Fruit fly (Drosophila melanogaster): ENCODE measurements around the gene CG31446.

CG31446 gene

dm6 chr3R:15651770-15652410 is 41.0 kb upstream of the CG31446 start (continued):
- 0 out of 2 replicates have a peak, but pooled peaks have one; percentile 25 for TF ChIP-seq gt (GFP tag; IDR thresholded peaks at IDR 0.05)
- no peak for TF ChIP-seq CG7963 (GFP tag; IDR thresholded peaks at IDR 0.05; ENCODE audit: partially characterized antibody)
- TF ChIP-seq HmgZ (tag; optimal IDR thresholded peaks at IDR 0.05) = no peak
- peak; percentile 45; the same call in 1 of the 3 replicates for TF ChIP-seq CG17361 (GFP tag; IDR thresholded peaks at IDR 0.05)
- 0 out of 3 replicates have a peak, but pooled peaks have one; percentile 28 for TF ChIP-seq so (GFP tag; IDR thresholded peaks at IDR 0.05)
- no peak for TF ChIP-seq trh (GFP tag; optimal IDR thresholded peaks at IDR 0.05)
- peak; percentile 25 for TF ChIP-seq nerfin-1 (tag; optimal IDR thresholded peaks at IDR 0.05)
- no peak for TF ChIP-seq hbn (GFP tag; IDR thresholded peaks at IDR 0.05; ENCODE audit: partially characterized antibody)
- TF ChIP-seq Elba2 (GFP tag; optimal IDR thresholded peaks at IDR 0.05) = no peak
- no peak for TF ChIP-seq Sin3A (optimal IDR thresholded peaks at IDR 0.05)
- TF ChIP-seq stwl (tag; optimal IDR thresholded peaks at IDR 0.05) = peak; percentile 43
- TF ChIP-seq CG15011 (GFP tag; optimal IDR thresholded peaks at IDR 0.05) = no peak
- TF ChIP-seq HmgD (GFP tag; optimal IDR thresholded peaks at IDR 0.05) = no peak
- no peak for TF ChIP-seq CG3995 (GFP tag; optimal IDR thresholded peaks at IDR 0.05)
- TF ChIP-seq caup (GFP tag; optimal IDR thresholded peaks at IDR 0.05; ENCODE audit: severe bottlenecking) = no peak
- no peak for TF ChIP-seq da (GFP tag; optimal IDR thresholded peaks at IDR 0.05)
- TF ChIP-seq pho (GFP tag; optimal IDR thresholded peaks at IDR 0.05) = no peak
- TF ChIP-seq CG1647 (GFP tag; optimal IDR thresholded peaks at IDR 0.05) = no peak
- 0 out of 2 replicates have a peak, but pooled peaks have one; percentile 32 for TF ChIP-seq Gsc (GFP tag; IDR thresholded peaks at IDR 0.05)
- TF ChIP-seq danr (GFP tag; IDR thresholded peaks at IDR 0.05) = no peak
- TF ChIP-seq chn (GFP tag; optimal IDR thresholded peaks at IDR 0.05) = peak; percentile 7
- TF ChIP-seq btn (GFP tag; optimal IDR thresholded peaks at IDR 0.05) = peak; percentile 23
- no peak for TF ChIP-seq CG11560 (tag; IDR thresholded peaks at IDR 0.05)
- no peak for TF ChIP-seq yki (optimal IDR thresholded peaks at IDR 0.05)
- TF ChIP-seq Oaz (GFP tag; IDR thresholded peaks at IDR 0.05) = no peak
- TF ChIP-seq D (optimal IDR thresholded peaks at IDR 0.05) = no peak
- TF ChIP-seq D (GFP tag; optimal IDR thresholded peaks at IDR 0.05) = peak; percentile 71
- TF ChIP-seq CG8765 (GFP tag; IDR thresholded peaks at IDR 0.05) = peak; percentile 69
- no peak for TF ChIP-seq wdn (GFP tag; IDR thresholded peaks at IDR 0.05)
- TF ChIP-seq Hr39 (optimal IDR thresholded peaks at IDR 0.05) = no peak
- peak; percentile 55 for TF ChIP-seq ac (GFP tag; optimal IDR thresholded peaks at IDR 0.05)
- TF ChIP-seq disco-r (GFP tag; optimal IDR thresholded peaks at IDR 0.05) = no peak
- TF ChIP-seq schlank (tag; optimal IDR thresholded peaks at IDR 0.05) = no peak
- peak; percentile 74 for TF ChIP-seq Blimp-1 (GFP tag; optimal IDR thresholded peaks at IDR 0.05)
- peak; percentile 52 to 74 for TF ChIP-seq Pdp1 (GFP tag; optimal IDR thresholded peaks at IDR 0.05)
- TF ChIP-seq Ada2b (GFP tag; IDR thresholded peaks at IDR 0.05) = no peak
- peak; percentile 67 for TF ChIP-seq sim (GFP tag; IDR thresholded peaks at IDR 0.05)
- 0 out of 2 replicates have a peak, but pooled peaks have one; percentile 15 for TF ChIP-seq ap (GFP tag; IDR thresholded peaks at IDR 0.05)
- TF ChIP-seq bab2 (GFP tag; optimal IDR thresholded peaks at IDR 0.05) = peak; percentile 37
- TF ChIP-seq chif (GFP tag; optimal IDR thresholded peaks at IDR 0.05) = peak; percentile 61 to 73
- TF ChIP-seq wek (GFP tag; optimal IDR thresholded peaks at IDR 0.05) = no peak
- TF ChIP-seq CG31388 (GFP tag; optimal IDR thresholded peaks at IDR 0.05) = peak; percentile 1
- peak; percentile 41; the same call in 1 of the 3 replicates for TF ChIP-seq CG11093 (GFP tag; IDR thresholded peaks at IDR 0.05)
- TF ChIP-seq CG2129 (GFP tag; IDR thresholded peaks at IDR 0.05; ENCODE audit: partially characterized antibody) = no peak
- no peak for TF ChIP-seq cas (GFP tag; IDR thresholded peaks at IDR 0.05)
- TF ChIP-seq Dad (GFP tag; optimal IDR thresholded peaks at IDR 0.05) = no peak
- no peak for TF ChIP-seq CG10274 (GFP tag; optimal IDR thresholded peaks at IDR 0.05)
- no peak for TF ChIP-seq CG11723 (GFP tag; optimal IDR thresholded peaks at IDR 0.05)
- no peak for TF ChIP-seq pfk (GFP tag; optimal IDR thresholded peaks at IDR 0.05)
- no peak for TF ChIP-seq Asciz (GFP tag; optimal IDR thresholded peaks at IDR 0.05)
- no peak for TF ChIP-seq Rfx (GFP tag; IDR thresholded peaks at IDR 0.05)
- no peak for TF ChIP-seq C15 (GFP tag; IDR thresholded peaks at IDR 0.05)

Measured in whole organism, embryonic.